Worm (Caenorhabditis elegans) whole organism, midembryonic: ENCODE results near the gene tsen-2.
"Not testable (repeated sequence)": the region's sequence is repeated elsewhere in the genome, so short reads cannot be mapped to it uniquely, and the experiment has no call there.

Experiments used
- med-1 ChIP-seq: sonication (generic microtip); optimal IDR thresholded peaks from 2 replicates; lab custom pipeline; 2017; ENCODE audit warnings: missing genetic modification characterization, mild to moderate bottlenecking, missing compliant biosample characterization, antibody characterized with exemption, missing genetic modification reagents; ENCODE audit not compliant: insufficient read depth
- ztf-29 ChIP-seq: fragments of 200-800 bp; sonication (Bioruptor generic); IDR thresholded peaks from 2 replicates; pipeline ENCODE4 v1.3.6; 2022; ENCODE audit warnings: missing genetic modification reagents, missing genetic modification characterization, missing compliant biosample characterization

DNA sequence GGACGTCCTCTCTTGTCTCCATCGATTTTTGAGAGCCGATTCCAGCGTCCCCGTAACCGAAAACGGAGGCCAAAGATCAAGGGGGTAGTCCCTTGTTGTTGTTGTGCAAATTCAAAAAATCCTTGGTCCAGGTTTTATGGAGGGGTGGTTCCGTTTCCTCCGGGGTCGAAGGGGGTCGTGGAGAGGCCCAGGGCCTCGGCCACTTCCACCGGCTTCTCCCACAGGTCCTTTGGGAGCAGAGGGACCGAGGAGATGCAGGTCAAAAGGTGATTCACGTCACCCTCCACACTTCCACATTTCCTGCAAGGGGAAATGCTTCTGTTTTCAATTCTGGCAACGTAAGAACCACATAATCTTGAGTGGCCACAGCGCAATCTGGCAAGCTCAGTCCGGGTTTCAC, 14.4 kb downstream of the tsen-2 start, which contains the start of gene fbxb-22:
- TF ChIP-seq med-1 (GFP tag; lab: Kevin White, UChicago); ztf-29: not testable (repeated sequence)
